Worm (Caenorhabditis elegans) whole organism, L4 larva: ENCODE results near the gene nspe-1.

ENCODE experiments used
- D1046.2 ChIP-seq: fragments of 200-800 bp; sonication (Bioruptor generic); IDR thresholded peaks from 2 replicates; pipeline ENCODE4 v1.3.6; 2022; ENCODE audit warnings: missing genetic modification characterization, missing compliant biosample characterization
- F10B5.3 ChIP-seq: sonication (generic microtip); optimal IDR thresholded peaks from 2 replicates; lab custom pipeline; 2016; ENCODE audit warnings: mild to moderate bottlenecking, missing genetic modification characterization, missing compliant biosample characterization
- F26F4.8 ChIP-seq: fragments of 200-800 bp; sonication (Bioruptor generic); conservative IDR thresholded peaks from 2 replicates; pipeline ENCODE4 v1.3.6; 2022; ENCODE audit warnings: missing genetic modification characterization, missing compliant biosample characterization
- F44E2.7 ChIP-seq: fragments of 200-800 bp; sonication (Bioruptor generic); IDR thresholded peaks from 2 replicates; pipeline ENCODE4 v2.1.2; 2022; ENCODE audit warnings: missing genetic modification characterization, missing compliant biosample characterization
- F49E8.2 ChIP-seq: sonication (generic microtip); optimal IDR thresholded peaks from 2 replicates; lab custom pipeline; 2016; ENCODE audit warnings: missing compliant biosample characterization, mild to moderate bottlenecking, missing genetic modification characterization, borderline replicate concordance
- T20F7.1 ChIP-seq: fragments of 200-800 bp; sonication (Bioruptor generic); optimal IDR thresholded peaks from 2 replicates; lab custom pipeline; 2018; ENCODE audit warnings: mild to moderate bottlenecking, missing genetic modification characterization, missing compliant biosample characterization
- T26A8.4 ChIP-seq: fragments of 200-800 bp; sonication (Bioruptor generic); IDR thresholded peaks from 2 replicates; pipeline ENCODE4 v1.3.6; 2022; ENCODE audit warnings: missing genetic modification characterization, missing compliant biosample characterization
- Y105C5A.15 ChIP-seq: fragments of 200-800 bp; sonication (Bioruptor generic); IDR thresholded peaks from 2 replicates; pipeline ENCODE4 v1.3.6; 2022; ENCODE audit warnings: missing genetic modification characterization, missing compliant biosample characterization
- Y48G9A.11 ChIP-seq: fragments of 200-800 bp; sonication (Bioruptor generic); IDR thresholded peaks from 2 replicates; pipeline ENCODE4 v1.3.6; 2022; ENCODE audit warnings: missing genetic modification reagents, missing genetic modification characterization, missing compliant biosample characterization
- aha-1 ChIP-seq: fragments of 150-350 bp; peaks from one replicate; lab custom pipeline; 2014; ENCODE audit warnings: missing biosample characterization, missing genetic modification characterization
- aly-2 ChIP-seq: sonication (generic microtip); optimal IDR thresholded peaks from 2 replicates; lab custom pipeline; 2018; ENCODE audit warnings: missing biosample characterization, missing genetic modification characterization
- ama-1 ChIP-seq: fragments of 150-350 bp; optimal IDR thresholded peaks from 2 replicates; lab custom pipeline; 2014; ENCODE audit warnings: inconsistent platforms, mixed read lengths
- arid-1 ChIP-seq: fragments of 200-800 bp; sonication (Bioruptor generic); conservative IDR thresholded peaks from 2 replicates; pipeline ENCODE4 v1.3.6; 2022; ENCODE audit warnings: missing genetic modification reagents, missing genetic modification characterization, missing compliant biosample characterization
- ceh-20 ChIP-seq: fragments of 200-800 bp; sonication (Bioruptor generic); IDR thresholded peaks from 2 replicates; pipeline ENCODE4 v1.3.6; 2022; ENCODE audit warnings: missing genetic modification reagents, missing genetic modification characterization, missing compliant biosample characterization
- ces-1 ChIP-seq: fragments of 150-350 bp; sonication (generic microtip); optimal IDR thresholded peaks from 4 replicates; lab custom pipeline; 2014; ENCODE audit warnings: missing biosample characterization, missing genetic modification reagents, missing genetic modification characterization
- cey-2 ChIP-seq: sonication (generic microtip); optimal IDR thresholded peaks from 3 replicates; lab custom pipeline; 2017; ENCODE audit warnings: missing genetic modification characterization, mild to moderate bottlenecking, missing compliant biosample characterization, antibody characterized with exemption, borderline replicate concordance; ENCODE audit not compliant: insufficient read depth
- daf-16 ChIP-seq, 3 experiments: sonication (generic microtip); optimal IDR thresholded peaks; 2 replicates each; lab custom pipeline; 2016 to 2017; ENCODE audit warnings: missing genetic modification characterization in 3 of 3, missing genetic modification reagents in 3 of 3, mild to moderate bottlenecking in 2 of 3, missing compliant biosample characterization in 2 of 3, missing biosample characterization in 1 of 3, moderate library complexity in 1 of 3
- dmd-8 ChIP-seq: fragments of 200-800 bp; sonication (Bioruptor generic); IDR thresholded peaks from 2 replicates; pipeline ENCODE4 v1.3.6; 2022; ENCODE audit warnings: missing genetic modification characterization, missing compliant biosample characterization
- dmd-9 ChIP-seq: fragments of 200-800 bp; sonication (Bioruptor generic); IDR thresholded peaks from 2 replicates; pipeline ENCODE4 v1.3.6; 2022; ENCODE audit warnings: missing genetic modification reagents, missing genetic modification characterization, missing compliant biosample characterization
- dpl-1 ChIP-seq: fragments of 150-350 bp; optimal IDR thresholded peaks from 2 replicates; lab custom pipeline; 2014; ENCODE audit warnings: missing biosample characterization, missing genetic modification reagents, missing genetic modification characterization
- duxl-1 ChIP-seq: sonication (generic microtip); optimal IDR thresholded peaks from 2 replicates; lab custom pipeline; 2016; ENCODE audit warnings: mild to moderate bottlenecking, missing genetic modification characterization, moderate library complexity, missing compliant biosample characterization; ENCODE audit not compliant: poor library complexity
- dve-1 ChIP-seq: sonication (generic microtip); optimal IDR thresholded peaks from 2 replicates; lab custom pipeline; 2017; ENCODE audit warnings: antibody characterized with exemption, mild to moderate bottlenecking, missing genetic modification characterization, missing compliant biosample characterization; ENCODE audit not compliant: insufficient read depth
- egl-27 ChIP-seq: sonication (generic microtip); optimal IDR thresholded peaks from 3 replicates; lab custom pipeline; 2017; ENCODE audit warnings: missing biosample characterization, missing genetic modification reagents, missing genetic modification characterization
- egl-43 ChIP-seq: fragments of 200-800 bp; sonication (Bioruptor generic); IDR thresholded peaks from 2 replicates; pipeline ENCODE4 v1.3.6; 2022; ENCODE audit warnings: missing genetic modification reagents, missing genetic modification characterization, missing compliant biosample characterization
- fkh-10 ChIP-seq: fragments of 150-350 bp; optimal IDR thresholded peaks from 2 replicates; lab custom pipeline; 2014; ENCODE audit warnings: missing biosample characterization, missing genetic modification reagents, missing genetic modification characterization
- hlh-30 ChIP-seq: sonication (generic microtip); optimal IDR thresholded peaks from 2 replicates; lab custom pipeline; 2017; ENCODE audit warnings: antibody characterized with exemption, mild to moderate bottlenecking, missing genetic modification characterization, missing compliant biosample characterization; ENCODE audit not compliant: insufficient read depth
- lin-29 ChIP-seq: fragments of 200-800 bp; sonication (Bioruptor generic); IDR thresholded peaks from 2 replicates; pipeline ENCODE4 v1.3.6; 2022; ENCODE audit warnings: missing genetic modification reagents, missing genetic modification characterization, missing compliant biosample characterization
- lin-38 ChIP-seq: fragments of 200-800 bp; sonication (Bioruptor generic); IDR thresholded peaks from 2 replicates; pipeline ENCODE4 v1.3.6; 2022; ENCODE audit warnings: missing genetic modification reagents, missing genetic modification characterization, missing compliant biosample characterization
- lir-3 ChIP-seq: sonication (generic microtip); optimal IDR thresholded peaks from 2 replicates; lab custom pipeline; 2016; ENCODE audit warnings: mild to moderate bottlenecking, missing genetic modification characterization, missing compliant biosample characterization
- madf-5 ChIP-seq, 2 experiments: fragments of 200-800 bp; sonication (Bioruptor generic); IDR thresholded peaks; 2 replicates each; pipeline ENCODE4 v1.3.6; 2022; ENCODE audit warnings: missing compliant biosample characterization in 2 of 2, missing genetic modification characterization in 2 of 2
- madf-9 ChIP-seq: fragments of 200-800 bp; sonication (Bioruptor generic); conservative IDR thresholded peaks from 2 replicates; pipeline ENCODE4 v1.3.6; 2022; ENCODE audit warnings: missing genetic modification reagents, missing genetic modification characterization, missing compliant biosample characterization
- mdl-1 ChIP-seq, 2 experiments: fragments of 150-350 bp in 1 of 2; sonication (generic microtip) in 1 of 2; optimal IDR thresholded peaks; 2 replicates each; lab custom pipeline; 2014 to 2017; ENCODE audit warnings: missing biosample characterization in 2 of 2, missing genetic modification characterization in 2 of 2
- mdt-29 ChIP-seq: fragments of 200-800 bp; sonication (Bioruptor generic); IDR thresholded peaks from 2 replicates; pipeline ENCODE4 v1.3.6; 2022; ENCODE audit warnings: missing genetic modification reagents, missing genetic modification characterization, missing compliant biosample characterization
- mep-1 ChIP-seq: fragments of 150-350 bp; sonication (generic microtip); optimal IDR thresholded peaks from 3 replicates; lab custom pipeline; 2014; ENCODE audit warnings: missing biosample characterization, missing genetic modification characterization
- nhr-111 ChIP-seq: fragments of 200-800 bp; sonication (Bioruptor generic); optimal IDR thresholded peaks from 2 replicates; lab custom pipeline; 2018; ENCODE audit warnings: mild to moderate bottlenecking, missing genetic modification characterization, missing compliant biosample characterization
- nhr-237 ChIP-seq: sonication (generic microtip); optimal IDR thresholded peaks from 2 replicates; lab custom pipeline; 2017; ENCODE audit warnings: missing biosample characterization, missing genetic modification characterization
- nhr-25 ChIP-seq: sonication (generic microtip); optimal IDR thresholded peaks from 2 replicates; lab custom pipeline; 2017; ENCODE audit warnings: missing genetic modification characterization, mild to moderate bottlenecking, missing compliant biosample characterization, antibody characterized with exemption, moderate library complexity, borderline replicate concordance; ENCODE audit not compliant: insufficient read depth
- nhr-28 ChIP-seq: fragments of 150-350 bp; optimal IDR thresholded peaks from 2 replicates; lab custom pipeline; 2014; ENCODE audit warnings: missing biosample characterization, missing genetic modification characterization
- nhr-42 ChIP-seq: fragments of 200-800 bp; sonication (Bioruptor generic); IDR thresholded peaks from 2 replicates; pipeline ENCODE4 v1.3.6; 2022; ENCODE audit warnings: missing genetic modification characterization, missing compliant biosample characterization
- nhr-76 ChIP-seq: fragments of 150-350 bp; optimal IDR thresholded peaks from 2 replicates; lab custom pipeline; 2014; ENCODE audit warnings: missing biosample characterization, missing genetic modification characterization
- nhr-77 ChIP-seq: fragments of 150-350 bp; optimal IDR thresholded peaks from 2 replicates; lab custom pipeline; 2014; ENCODE audit warnings: missing biosample characterization, missing genetic modification characterization
- php-3 ChIP-seq: fragments of 200-800 bp; sonication (Bioruptor generic); IDR thresholded peaks from 2 replicates; pipeline ENCODE4 v1.3.6; 2022; ENCODE audit warnings: missing genetic modification reagents, missing genetic modification characterization, missing compliant biosample characterization
- set-16 ChIP-seq: fragments of 200-800 bp; sonication (Bioruptor generic); IDR thresholded peaks from 2 replicates; pipeline ENCODE4 v1.3.6; 2022; ENCODE audit warnings: missing genetic modification reagents, missing genetic modification characterization, missing compliant biosample characterization
- skn-1 ChIP-seq: fragments of 150-350 bp; optimal IDR thresholded peaks from 2 replicates; lab custom pipeline; 2014; ENCODE audit warnings: missing biosample characterization, missing genetic modification characterization
- spr-1 ChIP-seq: sonication (generic microtip); optimal IDR thresholded peaks from 2 replicates; lab custom pipeline; 2016; ENCODE audit warnings: mild to moderate bottlenecking, missing genetic modification characterization, missing compliant biosample characterization
- spr-3 ChIP-seq: fragments of 200-800 bp; sonication (Bioruptor generic); optimal IDR thresholded peaks from 2 replicates; lab custom pipeline; 2018; ENCODE audit warnings: mild to moderate bottlenecking, missing genetic modification characterization, missing compliant biosample characterization
- unc-130 ChIP-seq: sonication (generic microtip); optimal IDR thresholded peaks from 2 replicates; lab custom pipeline; 2016; ENCODE audit warnings: missing genetic modification reagents, missing genetic modification characterization, missing compliant biosample characterization
- unc-39 ChIP-seq: sonication (generic microtip); optimal IDR thresholded peaks from 2 replicates; lab custom pipeline; 2017; ENCODE audit warnings: missing biosample characterization, missing genetic modification characterization
- zag-1 ChIP-seq: fragments of 150-350 bp; optimal IDR thresholded peaks from 2 replicates; lab custom pipeline; 2014; ENCODE audit warnings: missing biosample characterization, missing genetic modification characterization
- zfp-3 ChIP-seq: fragments of 200-800 bp; sonication (Bioruptor generic); conservative IDR thresholded peaks from 2 replicates; pipeline ENCODE4 v1.3.6; 2022; ENCODE audit warnings: missing genetic modification reagents, missing genetic modification characterization, missing compliant biosample characterization
- ztf-11 ChIP-seq: fragments of 150-350 bp; optimal IDR thresholded peaks from 2 replicates; lab custom pipeline; 2014; ENCODE audit warnings: missing biosample characterization, missing genetic modification characterization

The nspe-1 gene

ce11 chrII:12668148-12668547, 47.5 kb upstream of the nspe-1 start (continued):
- no peak for TF ChIP-seq F26F4.8 (GFP tag; lab: Robert Waterston, UW)
- no peak for TF ChIP-seq mep-1 (tag; lab: Kevin White, UChicago)
- TF ChIP-seq aha-1 (tag; lab: Kevin White, UChicago) = no peak
- no peak for TF ChIP-seq madf-5 (GFP tag; IDR thresholded peaks at IDR 0.05; lab: Robert Waterston, UW)
- TF ChIP-seq set-16 (GFP tag; lab: Robert Waterston, UW) = peak; percentile 46; the same call in 1 of the 2 replicates
- TF ChIP-seq dmd-9 (GFP tag; lab: Robert Waterston, UW) = 0 out of 2 replicates have a peak, but pooled peaks have one; percentile 53
- no peak for TF ChIP-seq nhr-25 (tag; lab: Kevin White, UChicago)
- no peak for TF ChIP-seq php-3 (GFP tag; lab: Robert Waterston, UW)
- 0 out of 2 replicates have a peak, but pooled peaks have one; percentile 38 for TF ChIP-seq egl-43 (GFP tag; lab: Robert Waterston, UW)
- no peak for TF ChIP-seq ztf-11 (tag; lab: Kevin White, UChicago)
- no peak for TF ChIP-seq hlh-30 (tag; lab: Kevin White, UChicago)
- TF ChIP-seq Y105C5A.15 (GFP tag; lab: Robert Waterston, UW) = no peak
- TF ChIP-seq dpl-1 (GFP tag; lab: Kevin White, UChicago) = no peak
- TF ChIP-seq madf-9 (GFP tag; lab: Robert Waterston, UW) = no peak
- no peak for TF ChIP-seq cey-2
- no peak for TF ChIP-seq nhr-42 (GFP tag; lab: Robert Waterston, UW)
- no peak for TF ChIP-seq spr-3
- no peak for TF ChIP-seq dmd-8 (GFP tag; lab: Robert Waterston, UW)
- no peak for TF ChIP-seq duxl-1 (tag; lab: Kevin White, UChicago)
- no peak for TF ChIP-seq F49E8.2 (tag; lab: Kevin White, UChicago)
- no peak for TF ChIP-seq skn-1 (tag; lab: Kevin White, UChicago)
- TF ChIP-seq arid-1 (GFP tag; lab: Robert Waterston, UW) = no peak
- TF ChIP-seq nhr-76 (tag; lab: Kevin White, UChicago) = no peak
- no peak for TF ChIP-seq unc-39
- no peak for TF ChIP-seq daf-16 (GFP tag; optimal IDR thresholded peaks at IDR 0.05; lab: Kevin White, UChicago)
- no peak for TF ChIP-seq daf-16 (tag; optimal IDR thresholded peaks at IDR 0.05; lab: Kevin White, UChicago)
- TF ChIP-seq lir-3 (tag; lab: Kevin White, UChicago) = no peak
- TF ChIP-seq fkh-10 = no peak
- TF ChIP-seq F10B5.3 = no peak
- no peak for TF ChIP-seq mdl-1 (tag; optimal IDR thresholded peaks at IDR 0.05; lab: Kevin White, UChicago)
- no peak for TF ChIP-seq ces-1 (GFP tag; lab: Kevin White, UChicago)
- TF ChIP-seq ceh-20 (GFP tag; lab: Robert Waterston, UW) = no peak
- TF ChIP-seq Y48G9A.11 = peak; percentile 67; the same call in 1 of the 2 replicates
- no peak for TF ChIP-seq aly-2 (tag; lab: Kevin White, UChicago)
- TF ChIP-seq spr-1 (tag; lab: Kevin White, UChicago) = no peak
- no peak for TF ChIP-seq dve-1 (tag; lab: Kevin White, UChicago)
- TF ChIP-seq lin-29 = no peak
- TF ChIP-seq T26A8.4 (GFP tag; lab: Robert Waterston, UW) = no peak; the same call in 1 of the 2 replicates
- TF ChIP-seq unc-130 (GFP tag; lab: Kevin White, UChicago) = no peak
- 0 out of 2 replicates have a peak, but pooled peaks have one; percentile 60 for TF ChIP-seq D1046.2 (GFP tag; lab: Robert Waterston, UW)
- no peak for TF ChIP-seq nhr-28
- no peak for TF ChIP-seq ama-1
- no peak for TF ChIP-seq T20F7.1 (GFP tag; lab: Kevin White, UChicago)
- no peak for TF ChIP-seq nhr-77 (tag; lab: Kevin White, UChicago)
- no peak for TF ChIP-seq egl-27 (tag; lab: Kevin White, UChicago)
- TF ChIP-seq zag-1 = no peak
- no peak for TF ChIP-seq nhr-111 (GFP tag; lab: Kevin White, UChicago)
- TF ChIP-seq zfp-3 (GFP tag; lab: Robert Waterston, UW) = no peak
- TF ChIP-seq F44E2.7 = no peak
- TF ChIP-seq nhr-237 = no peak
- no peak for TF ChIP-seq mdt-29
- TF ChIP-seq lin-38 (GFP tag; lab: Robert Waterston, UW) = peak; percentile 19; the same call in 1 of the 2 replicates
